Fruit fly (Drosophila melanogaster) whole organism, prepupa: ENCODE results near the gene beat-Vb.

Experiments
- Blimp-1 ChIP-seq: fragments of 200-800 bp; sonication (Bioruptor generic); optimal IDR thresholded peaks from 3 replicates; lab custom pipeline; 2017; ENCODE audit warnings: missing biosample characterization, missing genetic modification characterization, mild to moderate bottlenecking, moderate library complexity, missing genetic modification reagents
- CG10669 ChIP-seq: fragments of 200-800 bp; sonication (Bioruptor generic); optimal IDR thresholded peaks from 3 replicates; lab custom pipeline; 2018; ENCODE audit warnings: missing biosample characterization, mild to moderate bottlenecking, missing genetic modification characterization, moderate library complexity
- CG11294 ChIP-seq: fragments of 200-800 bp; sonication (Bioruptor generic); IDR thresholded peaks from 2 replicates; pipeline ENCODE4 v1.3.6; 2022; ENCODE audit warnings: missing biosample characterization, missing genetic modification characterization
- CG11762 ChIP-seq: fragments of 200-800 bp; sonication (Bioruptor generic); optimal IDR thresholded peaks from 3 replicates; lab custom pipeline; 2016; ENCODE audit warnings: missing biosample characterization, missing genetic modification characterization; ENCODE audit not compliant: insufficient read depth
- CG16779 ChIP-seq: fragments of 200-800 bp; sonication (Bioruptor generic); optimal IDR thresholded peaks from 3 replicates; lab custom pipeline; 2017; ENCODE audit warnings: missing biosample characterization, mild to moderate bottlenecking, missing genetic modification characterization
- CG3032 ChIP-seq: fragments of 200-800 bp; optimal IDR thresholded peaks from 2 replicates; lab custom pipeline; 2019; ENCODE audit warnings: missing biosample characterization, mild to moderate bottlenecking, missing genetic modification characterization, moderate library complexity
- CG31627 ChIP-seq: fragments of 200-800 bp; sonication (Bioruptor generic); optimal IDR thresholded peaks from 3 replicates; lab custom pipeline; 2016; ENCODE audit warnings: missing biosample characterization, missing genetic modification characterization
- CG32006 ChIP-seq: fragments of 200-800 bp; sonication (Bioruptor generic); optimal IDR thresholded peaks from 3 replicates; lab custom pipeline; 2017; ENCODE audit warnings: missing biosample characterization, mild to moderate bottlenecking, missing genetic modification characterization
- CG34406 ChIP-seq: fragments of 200-800 bp; sonication (Bioruptor generic); optimal IDR thresholded peaks from 3 replicates; lab custom pipeline; 2016; ENCODE audit warnings: missing biosample characterization, missing genetic modification characterization
- CG3919 ChIP-seq: fragments of 200-800 bp; sonication (Bioruptor generic); optimal IDR thresholded peaks from 3 replicates; lab custom pipeline; 2016; ENCODE audit warnings: missing biosample characterization, missing genetic modification characterization
- CG4318 ChIP-seq: fragments of 200-800 bp; sonication (Bioruptor generic); optimal IDR thresholded peaks from 3 replicates; lab custom pipeline; 2017; ENCODE audit warnings: missing biosample characterization, mild to moderate bottlenecking, missing genetic modification characterization
- CG6792 ChIP-seq: fragments of 200-800 bp; sonication (Bioruptor generic); optimal IDR thresholded peaks from 3 replicates; lab custom pipeline; 2016; ENCODE audit warnings: missing biosample characterization, missing genetic modification characterization
- CG6808 ChIP-seq: fragments of 200-800 bp; sonication (Bioruptor generic); optimal IDR thresholded peaks from 3 replicates; lab custom pipeline; 2017; ENCODE audit warnings: missing biosample characterization, missing genetic modification characterization, mild to moderate bottlenecking, moderate library complexity, missing genetic modification reagents
- CG7368 ChIP-seq: fragments of 200-800 bp; sonication (Bioruptor generic); optimal IDR thresholded peaks from 3 replicates; lab custom pipeline; 2016; ENCODE audit warnings: missing biosample characterization, missing genetic modification characterization
- CG8119 ChIP-seq: fragments of 200-800 bp; sonication (Bioruptor generic); IDR thresholded peaks from 3 replicates; pipeline ENCODE4 v1.3.6; 2022; ENCODE audit warnings: missing biosample characterization, missing genetic modification characterization
- CG8319 ChIP-seq: fragments of 200-800 bp; sonication (Bioruptor generic); optimal IDR thresholded peaks from 3 replicates; lab custom pipeline; 2016; ENCODE audit warnings: missing biosample characterization, missing genetic modification characterization
- CG8632 ChIP-seq: fragments of 200-800 bp; sonication (Bioruptor generic); optimal IDR thresholded peaks from 3 replicates; lab custom pipeline; 2016; ENCODE audit warnings: missing biosample characterization, missing genetic modification characterization
- CG9139 ChIP-seq: fragments of 200-800 bp; sonication (Bioruptor generic); optimal IDR thresholded peaks from 3 replicates; lab custom pipeline; 2017; ENCODE audit warnings: missing biosample characterization, mild to moderate bottlenecking, missing genetic modification characterization
- Eip75B ChIP-seq: fragments of 200-800 bp; sonication (Bioruptor generic); optimal IDR thresholded peaks from 3 replicates; lab custom pipeline; 2016; ENCODE audit warnings: missing biosample characterization, missing genetic modification characterization
- Eip78C ChIP-seq: fragments of 200-800 bp; sonication (Bioruptor generic); peaks from one replicate; lab custom pipeline; 2016; ENCODE audit warnings: missing biosample characterization, missing genetic modification characterization
- Ets21C ChIP-seq: fragments of 200-800 bp; sonication (Bioruptor generic); optimal IDR thresholded peaks from 3 replicates; lab custom pipeline; 2016; ENCODE audit warnings: missing biosample characterization, missing genetic modification characterization
- Ets96B ChIP-seq: fragments of 200-800 bp; optimal IDR thresholded peaks from 2 replicates; lab custom pipeline; 2019; ENCODE audit warnings: missing biosample characterization, mild to moderate bottlenecking, missing genetic modification characterization, moderate library complexity
- Hr38 ChIP-seq: sonication (Bioruptor generic); optimal IDR thresholded peaks from 2 replicates; lab custom pipeline; 2016; ENCODE audit warnings: missing biosample characterization, missing genetic modification characterization
- Hr4 ChIP-seq: fragments of 200-800 bp; sonication (Bioruptor generic); optimal IDR thresholded peaks from 3 replicates; lab custom pipeline; 2016; ENCODE audit warnings: missing biosample characterization, missing genetic modification characterization
- Lpt ChIP-seq: fragments of 200-800 bp; sonication (Bioruptor generic); optimal IDR thresholded peaks from 3 replicates; lab custom pipeline; 2016; ENCODE audit warnings: missing biosample characterization, missing genetic modification characterization
- Met ChIP-seq: fragments of 200-800 bp; sonication (Bioruptor generic); optimal IDR thresholded peaks from 3 replicates; lab custom pipeline; 2016; ENCODE audit warnings: missing biosample characterization, missing genetic modification characterization
- OdsH ChIP-seq: fragments of 200-800 bp; sonication (Bioruptor generic); optimal IDR thresholded peaks from 3 replicates; lab custom pipeline; 2016; ENCODE audit warnings: missing biosample characterization, missing genetic modification characterization
- Smox ChIP-seq: fragments of 200-800 bp; sonication (Bioruptor generic); optimal IDR thresholded peaks from 3 replicates; lab custom pipeline; 2016; ENCODE audit warnings: missing biosample characterization, missing genetic modification characterization
- Sox102F ChIP-seq: fragments of 200-800 bp; sonication (Bioruptor generic); optimal IDR thresholded peaks from 2 replicates; lab custom pipeline; 2016; ENCODE audit warnings: missing biosample characterization, mild to moderate bottlenecking, missing genetic modification characterization
- Sox14 ChIP-seq: fragments of 200-800 bp; sonication (Bioruptor generic); optimal IDR thresholded peaks from 3 replicates; lab custom pipeline; 2016; ENCODE audit warnings: missing biosample characterization, missing genetic modification characterization
- Sox15 ChIP-seq: fragments of 200-800 bp; sonication (Bioruptor generic); optimal IDR thresholded peaks from 3 replicates; lab custom pipeline; 2016; ENCODE audit warnings: missing biosample characterization, missing genetic modification characterization
- cyc ChIP-seq: fragments of 200-800 bp; sonication (Bioruptor generic); optimal IDR thresholded peaks from 3 replicates; lab custom pipeline; 2016; ENCODE audit warnings: missing biosample characterization, missing genetic modification characterization
- dac ChIP-seq: fragments of 200-800 bp; sonication (Bioruptor generic); optimal IDR thresholded peaks from 2 replicates; lab custom pipeline; 2017; ENCODE audit warnings: missing biosample characterization, mild to moderate bottlenecking, missing genetic modification characterization
- esn ChIP-seq: fragments of 200-800 bp; sonication (Bioruptor generic); optimal IDR thresholded peaks from 2 replicates; lab custom pipeline; 2016; ENCODE audit warnings: missing biosample characterization, mild to moderate bottlenecking, missing genetic modification characterization, moderate library complexity
- fd59A ChIP-seq: fragments of 200-800 bp; sonication (Bioruptor generic); optimal IDR thresholded peaks from 2 replicates; lab custom pipeline; 2017; ENCODE audit warnings: missing biosample characterization, mild to moderate bottlenecking, missing genetic modification characterization, missing genetic modification reagents
- fd85E ChIP-seq: fragments of 200-800 bp; sonication (Bioruptor generic); optimal IDR thresholded peaks from 3 replicates; lab custom pipeline; 2016; ENCODE audit warnings: missing biosample characterization, missing genetic modification characterization
- fkh ChIP-seq: fragments of 200-800 bp; sonication (Bioruptor generic); optimal IDR thresholded peaks from 3 replicates; lab custom pipeline; 2017; ENCODE audit warnings: missing biosample characterization, mild to moderate bottlenecking, missing genetic modification characterization, moderate library complexity
- net ChIP-seq: fragments of 200-800 bp; sonication (Bioruptor generic); optimal IDR thresholded peaks from 3 replicates; lab custom pipeline; 2016; ENCODE audit warnings: missing biosample characterization, missing genetic modification characterization
- pdm3 ChIP-seq: fragments of 200-800 bp; sonication (Bioruptor generic); optimal IDR thresholded peaks from 3 replicates; lab custom pipeline; 2016; ENCODE audit warnings: missing biosample characterization, missing genetic modification characterization
- salr ChIP-seq, 2 experiments: fragments of 200-800 bp; sonication (Bioruptor generic); optimal IDR thresholded peaks; 3 replicates each; lab custom pipeline; 2016 to 2018; ENCODE audit warnings: missing biosample characterization in 2 of 2, missing genetic modification characterization in 2 of 2, mild to moderate bottlenecking in 1 of 2
- spab ChIP-seq: fragments of 200-800 bp; sonication (Bioruptor generic); optimal IDR thresholded peaks from 2 replicates; lab custom pipeline; 2017; ENCODE audit warnings: missing biosample characterization, mild to moderate bottlenecking, missing genetic modification characterization, missing genetic modification reagents
- ss ChIP-seq, 2 experiments: fragments of 200-800 bp; sonication (Bioruptor generic); optimal IDR thresholded peaks; 2 replicates in 1 of 2; 3 replicates in 1 of 2; lab custom pipeline; 2017 to 2018; ENCODE audit warnings: mild to moderate bottlenecking in 2 of 2, missing biosample characterization in 2 of 2, missing genetic modification characterization in 2 of 2, moderate library complexity in 1 of 2
- svp ChIP-seq: fragments of 200-800 bp; sonication (Bioruptor generic); peaks from one replicate; lab custom pipeline; 2016; ENCODE audit warnings: missing biosample characterization, missing genetic modification characterization
- vri ChIP-seq: fragments of 200-800 bp; sonication (Bioruptor generic); optimal IDR thresholded peaks from 3 replicates; lab custom pipeline; 2016; ENCODE audit warnings: missing biosample characterization, mild to moderate bottlenecking, missing genetic modification characterization

The beat-Vb gene

DNA sequence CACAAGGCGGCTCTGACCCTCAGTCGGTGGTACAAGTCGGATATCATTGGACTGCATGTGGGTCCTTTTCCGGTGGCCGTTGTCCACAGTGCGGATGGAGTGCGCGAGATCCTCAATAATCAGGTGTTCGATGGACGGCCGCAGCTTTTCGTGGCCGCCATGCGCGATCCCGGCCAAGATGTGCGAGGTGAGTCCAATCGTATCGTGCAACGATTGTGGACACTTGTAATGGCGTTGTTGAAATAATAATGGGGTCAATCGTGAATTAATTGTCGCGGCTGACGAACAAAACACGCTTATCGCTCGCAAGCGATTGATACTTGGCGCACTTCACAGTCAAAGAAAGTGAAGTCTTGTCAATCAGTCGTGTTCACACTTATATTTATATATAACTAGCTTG lies 48.2 kb downstream of the beat-Vb start:
- TF ChIP-seq svp (GFP tag; lab: Kevin White, UChicago) = peak; percentile 90
- no peak for TF ChIP-seq Hr4

DNA sequence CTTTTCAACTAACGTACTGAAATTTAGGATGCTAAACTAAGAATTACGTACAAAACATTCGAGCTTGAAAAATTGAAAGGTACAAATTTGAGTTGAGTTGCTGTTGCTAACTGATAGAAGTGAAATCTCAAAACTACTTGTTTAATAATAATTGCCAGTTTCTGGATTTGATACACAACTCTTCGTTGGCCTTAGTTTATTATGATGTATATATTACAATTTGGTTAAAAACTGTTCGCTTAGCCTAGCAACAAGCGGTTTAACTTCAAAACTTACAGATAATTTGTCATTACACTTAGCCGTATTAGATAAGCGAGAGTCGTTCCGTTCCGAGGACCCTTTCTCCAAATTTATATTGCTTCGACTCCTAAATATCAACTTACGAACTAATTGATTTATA lies 51.8 kb downstream of the beat-Vb start, which contains the start of the genes CG14384 and grsm:
Gene CG14384, minus strand, starts transcription at position 101 of the 400 bp plus-strand sequence.
Gene grsm, minus strand, starts transcription at position 101 of the 400 bp plus-strand sequence.
- no peak for TF ChIP-seq CG34406 (GFP tag; lab: Kevin White, UChicago)
- TF ChIP-seq CG8119 (GFP tag; lab: Robert Waterston, UW) = no peak
- TF ChIP-seq Blimp-1 (GFP tag; lab: Kevin White, UChicago) = no peak
- TF ChIP-seq Sox14 (GFP tag; lab: Kevin White, UChicago) = no peak
- TF ChIP-seq Sox15 = no peak
- no peak for TF ChIP-seq Eip78C (GFP tag; lab: Kevin White, UChicago)
- TF ChIP-seq pdm3 (GFP tag; lab: Kevin White, UChicago) = no peak
- no peak for TF ChIP-seq fd59A
- no peak for TF ChIP-seq CG16779 (tag; lab: Kevin White, UChicago)
- TF ChIP-seq Sox102F = no peak
- no peak for TF ChIP-seq CG4318 (GFP tag; lab: Kevin White, UChicago)
- TF ChIP-seq Ets21C (GFP tag; lab: Kevin White, UChicago) = no peak
- no peak for TF ChIP-seq dac (GFP tag; lab: Kevin White, UChicago)
- TF ChIP-seq CG8632 (GFP tag; lab: Kevin White, UChicago) = no peak
- TF ChIP-seq CG8319 (GFP tag; lab: Kevin White, UChicago) = no peak
- no peak for TF ChIP-seq Eip75B (GFP tag; lab: Kevin White, UChicago)
- no peak for TF ChIP-seq salr (GFP tag; optimal IDR thresholded peaks at IDR 0.05; lab: Kevin White, UChicago)
- no peak for TF ChIP-seq cyc (GFP tag; lab: Kevin White, UChicago)
- TF ChIP-seq CG9139 (GFP tag; lab: Kevin White, UChicago) = no peak

DNA sequence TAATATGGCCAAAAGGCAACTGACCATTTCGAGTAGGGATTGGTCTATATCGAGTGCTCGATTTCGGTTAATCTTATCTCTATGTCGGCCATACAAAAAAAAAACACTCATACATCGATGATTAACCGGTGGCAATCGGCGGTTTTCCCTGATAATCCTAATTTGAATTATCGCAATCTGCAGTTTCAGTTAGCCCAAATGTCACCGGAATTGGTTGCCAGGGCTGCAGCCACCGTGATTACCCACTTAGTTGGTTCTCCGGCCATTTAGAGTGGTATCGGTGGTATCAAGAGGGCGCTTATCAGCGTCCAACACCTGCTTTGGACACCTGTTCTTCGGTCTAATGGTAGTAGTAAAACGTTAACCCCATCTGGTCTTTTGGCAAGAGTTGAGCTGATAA lies 56.2 kb downstream of the beat-Vb start:
- peak; percentile 34 for TF ChIP-seq vri
- TF ChIP-seq CG7368 (GFP tag; lab: Kevin White, UChicago) = no peak

DNA sequence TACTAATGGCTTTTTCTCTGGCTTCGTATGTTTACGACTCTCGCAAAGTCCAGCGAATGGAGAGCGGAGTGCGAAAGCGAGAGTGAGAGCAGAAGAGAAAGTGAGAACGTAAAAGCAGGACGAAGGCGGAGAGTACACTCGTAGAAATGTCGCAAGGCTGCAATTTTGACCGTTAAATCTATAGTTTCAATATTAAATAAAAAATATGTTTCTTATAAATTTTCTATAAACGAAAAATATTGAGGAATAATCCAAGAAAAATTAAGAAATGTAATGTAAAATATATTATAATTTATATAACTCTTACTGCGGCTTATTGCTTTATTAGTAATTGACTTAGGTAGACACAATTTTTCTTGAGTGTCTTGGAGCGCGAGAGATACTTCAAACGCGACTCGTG lies 58.6 kb downstream of the beat-Vb start:
- TF ChIP-seq Blimp-1 (GFP tag; lab: Kevin White, UChicago) (peak; percentile 89), CG7368 (GFP tag; lab: Kevin White, UChicago) (peak; percentile 17), Sox15 (no peak), CG3919 (GFP tag; lab: Kevin White, UChicago) (peak; percentile 55), Ets21C (GFP tag; lab: Kevin White, UChicago) (no peak), CG6808 (GFP tag; lab: Kevin White, UChicago) (no peak), CG6792 (GFP tag; lab: Kevin White, UChicago) (peak; percentile 50), CG11294 (GFP tag; lab: Robert Waterston, UW) (no peak), CG11762 (GFP tag; lab: Kevin White, UChicago) (no peak), OdsH (GFP tag; lab: Kevin White, UChicago) (peak; percentile 46), Hr38 (no peak), esn (GFP tag; lab: Kevin White, UChicago) (no peak), Sox14 (GFP tag; lab: Kevin White, UChicago) (no peak), Smox (GFP tag; lab: Kevin White, UChicago) (no peak), Hr4 (no peak), net (GFP tag; lab: Kevin White, UChicago) (no peak), Eip78C (GFP tag; lab: Kevin White, UChicago) (peak; percentile 68), spab (GFP tag; lab: Kevin White, UChicago) (no peak), CG32006 (peak; percentile 46), Eip75B (GFP tag; lab: Kevin White, UChicago) (no peak), CG3032 (tag; lab: Kevin White, UChicago) (no peak), CG8319 (GFP tag; lab: Kevin White, UChicago) (no peak), fkh (GFP tag; lab: Kevin White, UChicago) (no peak), Sox102F (peak; percentile 12), ss (GFP tag; optimal IDR thresholded peaks at IDR 0.05; lab: Kevin White, UChicago) (no peak), CG16779 (tag; lab: Kevin White, UChicago) (no peak), cyc (GFP tag; lab: Kevin White, UChicago) (no peak), fd85E (GFP tag; lab: Kevin White, UChicago) (no peak), Lpt (GFP tag; lab: Kevin White, UChicago) (no peak), Ets96B (tag; lab: Kevin White, UChicago) (no peak), Met (peak; percentile 19), CG31627 (GFP tag; lab: Kevin White, UChicago) (no peak), CG10669 (GFP tag; lab: Kevin White, UChicago) (no peak), salr (GFP tag; optimal IDR thresholded peaks at IDR 0.05; lab: Kevin White, UChicago) (peak in 1 of 2 experiments; percentile 30), pdm3 (GFP tag; lab: Kevin White, UChicago) (no peak), dac (GFP tag; lab: Kevin White, UChicago) (no peak), vri (no peak)
